Worm (Caenorhabditis elegans) whole organism, mixed stage, embryonic: Measurements from ENCODE around the gene srsx-3.

Source experiments
- M03D4.4 ChIP-seq: sonication (generic microtip); optimal IDR thresholded peaks from 2 replicates; lab custom pipeline; 2017; ENCODE audit warnings: mild to moderate bottlenecking, missing genetic modification characterization, missing compliant biosample characterization
- bed-3 ChIP-seq: fragments of 200-800 bp; sonication (Bioruptor generic); optimal IDR thresholded peaks from 3 replicates; lab custom pipeline; 2018; ENCODE audit warnings: mild to moderate bottlenecking, missing genetic modification characterization, moderate library complexity, missing compliant biosample characterization
- ceh-43 ChIP-seq: fragments of 200-800 bp; sonication (Bioruptor generic); optimal IDR thresholded peaks from 2 replicates; lab custom pipeline; 2018; ENCODE audit warnings: mild to moderate bottlenecking, missing genetic modification characterization, moderate library complexity, missing compliant biosample characterization
- ceh-83 ChIP-seq: fragments of 200-800 bp; sonication (Bioruptor generic); optimal IDR thresholded peaks from 2 replicates; lab custom pipeline; 2018; ENCODE audit warnings: mild to moderate bottlenecking, missing genetic modification characterization, missing compliant biosample characterization
- ces-1 ChIP-seq: fragments of 150-350 bp; optimal IDR thresholded peaks from 2 replicates; lab custom pipeline; 2014; ENCODE audit warnings: missing biosample characterization, missing genetic modification reagents, missing genetic modification characterization
- cnd-1 ChIP-seq: fragments of 200-800 bp; sonication (Bioruptor generic); optimal IDR thresholded peaks from 2 replicates; lab custom pipeline; 2018; ENCODE audit warnings: mild to moderate bottlenecking, missing genetic modification characterization, missing compliant biosample characterization
- drap-1 ChIP-seq: fragments of 200-800 bp; sonication (Bioruptor generic); optimal IDR thresholded peaks from 3 replicates; lab custom pipeline; 2018; ENCODE audit warnings: mild to moderate bottlenecking, missing genetic modification characterization, missing compliant biosample characterization
- elt-1 ChIP-seq: sonication (generic microtip); optimal IDR thresholded peaks from 2 replicates; lab custom pipeline; 2017; ENCODE audit warnings: missing genetic modification characterization, mild to moderate bottlenecking, missing compliant biosample characterization, antibody characterized with exemption, moderate library complexity, borderline replicate concordance; ENCODE audit not compliant: insufficient read depth
- elt-3 ChIP-seq: fragments of 150-350 bp; optimal IDR thresholded peaks from 2 replicates; lab custom pipeline; 2014; ENCODE audit warnings: missing biosample characterization, missing genetic modification characterization
- flh-1 ChIP-seq: fragments of 200-800 bp; sonication (Bioruptor generic); optimal IDR thresholded peaks from 2 replicates; lab custom pipeline; 2018; ENCODE audit warnings: mild to moderate bottlenecking, missing genetic modification characterization, moderate library complexity, missing compliant biosample characterization
- ham-2 ChIP-seq: fragments of 200-800 bp; sonication (Bioruptor generic); optimal IDR thresholded peaks from 2 replicates; lab custom pipeline; 2018; ENCODE audit warnings: mild to moderate bottlenecking, missing genetic modification characterization, missing compliant biosample characterization
- hlh-1 ChIP-seq: fragments of 150-350 bp; optimal IDR thresholded peaks from 2 replicates; lab custom pipeline; 2014; ENCODE audit warnings: missing biosample characterization, missing genetic modification reagents, missing genetic modification characterization
- lin-13 ChIP-seq: fragments of 150-350 bp; optimal IDR thresholded peaks from 2 replicates; lab custom pipeline; 2014; ENCODE audit warnings: missing biosample characterization, missing genetic modification characterization
- lin-32 ChIP-seq: fragments of 200-800 bp; sonication (Bioruptor generic); optimal IDR thresholded peaks from 2 replicates; lab custom pipeline; 2018; ENCODE audit warnings: mild to moderate bottlenecking, missing genetic modification characterization, missing compliant biosample characterization
- lsy-2 ChIP-seq: fragments of 150-350 bp; optimal IDR thresholded peaks from 2 replicates; lab custom pipeline; 2014; ENCODE audit warnings: missing biosample characterization, missing genetic modification characterization
- mab-5 ChIP-seq: fragments of 150-350 bp; optimal IDR thresholded peaks from 2 replicates; lab custom pipeline; 2014; ENCODE audit warnings: missing biosample characterization, missing genetic modification characterization
- mep-1 ChIP-seq: fragments of 150-350 bp; optimal IDR thresholded peaks from 2 replicates; lab custom pipeline; 2017; ENCODE audit warnings: missing biosample characterization, missing genetic modification reagents, missing genetic modification characterization, inconsistent platforms
- mls-2 ChIP-seq: sonication (generic microtip); optimal IDR thresholded peaks from 2 replicates; lab custom pipeline; 2016; ENCODE audit warnings: mild to moderate bottlenecking, missing genetic modification characterization, moderate library complexity, missing compliant biosample characterization
- nhr-12 ChIP-seq: fragments of 150-350 bp; optimal IDR thresholded peaks from 2 replicates; lab custom pipeline; 2014; ENCODE audit warnings: missing biosample characterization, missing genetic modification characterization
- nhr-2 ChIP-seq: fragments of 150-350 bp; optimal IDR thresholded peaks from 2 replicates; lab custom pipeline; 2014; ENCODE audit warnings: missing biosample characterization, missing genetic modification characterization
- nhr-28 ChIP-seq: fragments of 150-350 bp; optimal IDR thresholded peaks from 2 replicates; lab custom pipeline; 2014; ENCODE audit warnings: missing biosample characterization, missing genetic modification characterization
- nhr-76 ChIP-seq: sonication (generic microtip); optimal IDR thresholded peaks from 2 replicates; lab custom pipeline; 2017; ENCODE audit warnings: missing biosample characterization, missing genetic modification characterization
- pha-4 ChIP-seq: fragments of 150-350 bp; optimal IDR thresholded peaks from 2 replicates; lab custom pipeline; 2018; ENCODE audit warnings: missing biosample characterization, missing genetic modification reagents, missing genetic modification characterization
- sem-2 ChIP-seq: fragments of 200-800 bp; sonication (Bioruptor generic); optimal IDR thresholded peaks from 2 replicates; lab custom pipeline; 2018; ENCODE audit warnings: mild to moderate bottlenecking, missing genetic modification characterization, missing compliant biosample characterization
- snpc-4 ChIP-seq: fragments of 150-350 bp; optimal IDR thresholded peaks from 2 replicates; lab custom pipeline; 2014; ENCODE audit warnings: missing biosample characterization, missing genetic modification characterization
- tbx-8 ChIP-seq: fragments of 200-800 bp; sonication (Bioruptor generic); optimal IDR thresholded peaks from 2 replicates; lab custom pipeline; 2018; ENCODE audit warnings: mild to moderate bottlenecking, missing genetic modification characterization, moderate library complexity, missing compliant biosample characterization
- unc-39 ChIP-seq: fragments of 150-350 bp; optimal IDR thresholded peaks from 2 replicates; lab custom pipeline; 2014; ENCODE audit warnings: missing biosample characterization, missing genetic modification characterization
- unc-62 ChIP-seq: fragments of 150-350 bp; optimal IDR thresholded peaks from 2 replicates; lab custom pipeline; 2014; ENCODE audit warnings: missing biosample characterization, missing genetic modification reagents, missing genetic modification characterization
- zip-8 ChIP-seq: fragments of 150-350 bp; optimal IDR thresholded peaks from 2 replicates; lab custom pipeline; 2014; ENCODE audit warnings: missing biosample characterization, missing genetic modification characterization
- ztf-11 ChIP-seq: fragments of 150-350 bp; optimal IDR thresholded peaks from 2 replicates; lab custom pipeline; 2014; ENCODE audit warnings: missing biosample characterization, missing genetic modification characterization

Gene srsx-3

DNA sequence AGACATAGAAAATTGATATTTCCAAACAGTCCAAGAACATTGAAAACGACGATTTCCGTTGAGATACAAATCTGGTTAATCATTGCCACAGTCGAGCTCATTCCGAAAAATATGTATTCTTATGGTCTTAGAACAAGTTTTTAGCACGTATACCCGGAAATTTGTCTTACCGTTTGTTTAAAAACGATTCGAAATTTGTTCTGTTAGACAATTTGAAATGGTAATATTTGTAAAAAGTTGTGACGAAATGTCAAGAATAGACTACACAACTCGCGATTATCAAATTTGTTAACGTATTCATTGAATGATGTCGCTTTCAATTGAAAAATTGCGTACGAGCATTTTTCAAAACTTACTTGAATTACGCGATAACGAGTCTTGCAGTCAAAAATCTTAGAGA, at the start of gene srsx-3:
Gene srsx-3, minus strand, starts transcription at position 101 of the 400 bp plus-strand sequence.
- no peak for TF ChIP-seq zip-8 (tag; lab: Kevin White, UChicago)
- no peak for TF ChIP-seq ham-2
- no peak for TF ChIP-seq bed-3 (GFP tag; lab: Kevin White, UChicago)
- TF ChIP-seq flh-1 (GFP tag; lab: Kevin White, UChicago) = no peak
- TF ChIP-seq lin-32 (GFP tag; lab: Kevin White, UChicago) = no peak
- no peak for TF ChIP-seq nhr-2
- no peak for TF ChIP-seq elt-1 (tag; lab: Kevin White, UChicago)
- no peak for TF ChIP-seq mab-5
- no peak for TF ChIP-seq nhr-76
- TF ChIP-seq cnd-1 (tag; lab: Kevin White, UChicago) = no peak
- no peak for TF ChIP-seq elt-3 (tag; lab: Kevin White, UChicago)
- TF ChIP-seq ztf-11 = no peak
- TF ChIP-seq pha-4 (tag; lab: Kevin White, UChicago) = no peak
- no peak for TF ChIP-seq hlh-1 (tag; lab: Kevin White, UChicago)
- no peak for TF ChIP-seq mls-2 (tag; lab: Kevin White, UChicago)
- no peak for TF ChIP-seq nhr-12 (tag; lab: Kevin White, UChicago)

DNA sequence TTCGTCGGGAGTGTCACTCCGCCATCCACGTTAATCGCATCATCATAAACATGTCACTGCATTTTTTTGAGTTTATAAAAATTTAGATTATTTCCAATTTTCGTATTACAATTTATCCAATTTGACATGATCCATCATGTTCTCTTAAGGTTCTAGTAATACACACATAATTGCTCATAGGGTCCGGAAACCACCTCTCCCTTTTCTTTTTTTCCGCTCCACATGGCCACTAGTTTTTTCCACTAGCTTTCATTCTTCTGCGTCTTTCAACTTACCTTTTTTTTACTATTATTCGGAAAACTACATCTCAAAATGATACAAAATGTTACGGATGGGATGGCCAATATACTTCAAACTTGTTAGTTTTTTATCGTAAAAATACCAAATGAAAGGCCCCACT, 48.8 kb upstream of the srsx-3 start, which contains the start of gene Y97E10AL.1:
Gene Y97E10AL.1, plus strand, starts transcription at position 301 of the 400 bp plus-strand sequence.
- no peak for TF ChIP-seq lin-13 (tag; lab: Kevin White, UChicago)
- TF ChIP-seq hlh-1 (tag; lab: Kevin White, UChicago) = no peak
- no peak for TF ChIP-seq zip-8 (tag; lab: Kevin White, UChicago)
- no peak for TF ChIP-seq sem-2 (GFP tag; lab: Kevin White, UChicago)

- peak; percentile 94 for TF ChIP-seq lsy-2
- no peak for TF ChIP-seq M03D4.4 (tag; lab: Kevin White, UChicago)
- peak; percentile 33 for TF ChIP-seq mep-1
- no peak for TF ChIP-seq lin-32 (GFP tag; lab: Kevin White, UChicago)
- peak; percentile 83 for TF ChIP-seq ces-1 (GFP tag; lab: Kevin White, UChicago)
- no peak for TF ChIP-seq snpc-4 (tag; lab: Kevin White, UChicago)
Measured at ce11 chrV:7983381-7984052, 46.5 kb upstream of the srsx-3 start, which contains the start of the genes natb-1 and abhd-12. Gene natb-1, minus strand, starts transcription at chrV:7983431. Gene abhd-12, plus strand, starts transcription at chrV:7983879.

DNA sequence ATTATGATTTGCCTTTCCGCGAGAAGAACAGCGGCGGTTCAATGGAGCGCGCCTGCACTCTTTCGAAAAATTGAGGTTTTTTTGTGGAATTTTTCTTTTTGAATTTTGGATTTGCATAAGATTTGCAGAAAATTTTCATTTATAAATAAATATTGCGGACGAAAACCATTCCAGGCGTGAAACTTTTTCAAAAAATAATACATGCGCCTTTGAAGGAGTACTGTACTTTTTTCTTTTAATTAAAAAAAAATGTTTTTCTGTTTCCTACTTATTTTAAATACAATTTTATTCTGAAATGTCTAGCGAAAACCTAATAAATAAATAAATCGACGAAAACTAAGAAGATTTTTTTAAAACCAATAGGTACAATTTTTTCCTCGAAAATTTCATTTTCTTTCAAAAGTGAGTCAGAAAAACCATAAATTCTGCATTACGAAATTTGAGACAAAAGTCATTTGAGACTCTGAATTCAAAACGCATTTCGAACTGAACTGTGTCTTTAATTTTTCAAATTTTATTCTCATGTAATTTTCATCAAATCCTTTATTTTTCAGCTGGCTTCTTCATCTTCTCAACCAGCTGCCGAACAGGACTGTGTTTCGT, 44.0 kb upstream of the srsx-3 start, which contains the start of gene F26D11.1:
Gene F26D11.1, plus strand, starts transcription at position 553 of the 603 bp plus-strand sequence.
- no peak for TF ChIP-seq ceh-43
- TF ChIP-seq ztf-11 = no peak
- TF ChIP-seq mls-2 (tag; lab: Kevin White, UChicago) = no peak
- TF ChIP-seq M03D4.4 (tag; lab: Kevin White, UChicago) = no peak
- TF ChIP-seq lsy-2 = no peak
- no peak for TF ChIP-seq lin-13 (tag; lab: Kevin White, UChicago)
- no peak for TF ChIP-seq bed-3 (GFP tag; lab: Kevin White, UChicago)
- TF ChIP-seq unc-62 = no peak
- no peak for TF ChIP-seq unc-39
- TF ChIP-seq snpc-4 (tag; lab: Kevin White, UChicago) = no peak
- TF ChIP-seq nhr-76 = no peak
- TF ChIP-seq mep-1 = no peak
- no peak for TF ChIP-seq sem-2 (GFP tag; lab: Kevin White, UChicago)
- no peak for TF ChIP-seq tbx-8 (GFP tag; lab: Kevin White, UChicago)
- TF ChIP-seq ceh-83 (GFP tag; lab: Kevin White, UChicago) = no peak
- TF ChIP-seq mab-5 = no peak
- TF ChIP-seq zip-8 (tag; lab: Kevin White, UChicago) = no peak

DNA sequence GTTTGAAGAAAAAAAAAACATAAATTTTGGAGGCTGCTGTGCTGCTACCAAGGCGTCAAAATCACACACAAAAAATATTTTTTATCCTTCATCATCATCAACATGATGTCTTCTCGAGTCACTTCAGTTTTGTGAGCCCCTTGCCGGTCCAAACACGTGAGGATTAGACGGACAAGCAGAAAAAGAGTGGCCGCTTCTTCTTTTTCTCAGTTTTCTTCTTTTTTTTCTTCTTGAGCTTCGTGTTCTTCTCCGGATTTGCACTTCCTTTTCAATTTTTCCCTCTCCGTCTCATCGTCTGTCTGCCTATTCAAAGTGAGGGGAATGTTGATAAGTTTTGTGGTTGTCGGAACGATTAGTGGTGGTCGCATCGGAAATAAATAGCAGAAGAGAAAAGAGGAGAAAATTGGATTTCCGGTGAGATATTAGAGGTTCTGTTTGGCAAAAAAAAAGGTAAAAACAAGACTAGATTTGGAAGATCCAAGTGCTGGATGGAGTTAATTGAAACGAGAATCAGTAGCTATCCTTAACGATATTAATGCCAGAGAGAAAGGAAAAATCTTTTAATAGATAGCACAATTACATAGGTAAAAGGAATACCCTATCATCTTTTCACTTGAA, 43.4 kb upstream of the srsx-3 start:
- TF ChIP-seq nhr-28 (tag; lab: Kevin White, UChicago) (no peak), mab-5 (no peak), drap-1 (GFP tag; lab: Kevin White, UChicago) (no peak), pha-4 (tag; lab: Kevin White, UChicago) (no peak), cnd-1 (tag; lab: Kevin White, UChicago) (no peak), ces-1 (GFP tag; lab: Kevin White, UChicago) (peak; percentile 27), hlh-1 (tag; lab: Kevin White, UChicago) (no peak), mep-1 (no peak)
